Worm (Caenorhabditis elegans) whole organism, L4 larva: ENCODE results near the gene C01G12.16.

Experiments used
- D1046.2 ChIP-seq: fragments of 200-800 bp; sonication (Bioruptor generic); IDR thresholded peaks from 2 replicates; pipeline ENCODE4 v1.3.6; 2022; ENCODE audit warnings: missing genetic modification characterization, missing compliant biosample characterization
- F26F4.8 ChIP-seq: fragments of 200-800 bp; sonication (Bioruptor generic); conservative IDR thresholded peaks from 2 replicates; pipeline ENCODE4 v1.3.6; 2022; ENCODE audit warnings: missing genetic modification characterization, missing compliant biosample characterization
- F44E2.7 ChIP-seq: fragments of 200-800 bp; sonication (Bioruptor generic); IDR thresholded peaks from 2 replicates; pipeline ENCODE4 v2.1.2; 2022; ENCODE audit warnings: missing genetic modification characterization, missing compliant biosample characterization
- R02D3.7 ChIP-seq: fragments of 150-350 bp; sonication (generic microtip); optimal IDR thresholded peaks from 3 replicates; lab custom pipeline; 2014; ENCODE audit warnings: missing biosample characterization, missing genetic modification characterization
- T20F7.1 ChIP-seq: fragments of 200-800 bp; sonication (Bioruptor generic); optimal IDR thresholded peaks from 2 replicates; lab custom pipeline; 2018; ENCODE audit warnings: mild to moderate bottlenecking, missing genetic modification characterization, missing compliant biosample characterization
- T26A8.4 ChIP-seq: fragments of 200-800 bp; sonication (Bioruptor generic); IDR thresholded peaks from 2 replicates; pipeline ENCODE4 v1.3.6; 2022; ENCODE audit warnings: missing genetic modification characterization, missing compliant biosample characterization
- Y48G9A.11 ChIP-seq: fragments of 200-800 bp; sonication (Bioruptor generic); IDR thresholded peaks from 2 replicates; pipeline ENCODE4 v1.3.6; 2022; ENCODE audit warnings: missing genetic modification reagents, missing genetic modification characterization, missing compliant biosample characterization
- Y5F2A.4 ChIP-seq: fragments of 200-800 bp; sonication (Bioruptor generic); optimal IDR thresholded peaks from 2 replicates; lab custom pipeline; 2018; ENCODE audit warnings: mild to moderate bottlenecking, missing genetic modification characterization, missing compliant biosample characterization
- Y75B8A.6 ChIP-seq: fragments of 200-800 bp; sonication (Bioruptor generic); IDR thresholded peaks from 2 replicates; pipeline ENCODE4 v1.3.6; 2022; ENCODE audit warnings: missing genetic modification reagents, missing genetic modification characterization, missing compliant biosample characterization
- ZK546.5 ChIP-seq, 2 experiments: sonication (generic microtip); optimal IDR thresholded peaks; 2 replicates each; lab custom pipeline; 2017; ENCODE audit warnings: missing biosample characterization in 2 of 2, missing genetic modification characterization in 2 of 2
- aha-1 ChIP-seq: fragments of 150-350 bp; peaks from one replicate; lab custom pipeline; 2014; ENCODE audit warnings: missing biosample characterization, missing genetic modification characterization
- arid-1 ChIP-seq: fragments of 200-800 bp; sonication (Bioruptor generic); conservative IDR thresholded peaks from 2 replicates; pipeline ENCODE4 v1.3.6; 2022; ENCODE audit warnings: missing genetic modification reagents, missing genetic modification characterization, missing compliant biosample characterization
- ceh-20 ChIP-seq: fragments of 200-800 bp; sonication (Bioruptor generic); IDR thresholded peaks from 2 replicates; pipeline ENCODE4 v1.3.6; 2022; ENCODE audit warnings: missing genetic modification reagents, missing genetic modification characterization, missing compliant biosample characterization
- ceh-28 ChIP-seq: fragments of 150-350 bp; optimal IDR thresholded peaks from 2 replicates; lab custom pipeline; 2014; ENCODE audit warnings: missing biosample characterization, missing genetic modification reagents, missing genetic modification characterization
- ceh-62 ChIP-seq: sonication (generic microtip); optimal IDR thresholded peaks from 2 replicates; lab custom pipeline; 2017; ENCODE audit warnings: missing biosample characterization, missing genetic modification characterization
- ces-1 ChIP-seq: fragments of 150-350 bp; sonication (generic microtip); optimal IDR thresholded peaks from 4 replicates; lab custom pipeline; 2014; ENCODE audit warnings: missing biosample characterization, missing genetic modification reagents, missing genetic modification characterization
- daf-19 ChIP-seq: fragments of 200-800 bp; sonication (Bioruptor generic); conservative IDR thresholded peaks from 2 replicates; pipeline ENCODE4 v1.3.6; 2022; ENCODE audit warnings: missing genetic modification characterization, missing compliant biosample characterization
- daf-8 ChIP-seq: fragments of 200-800 bp; sonication (Bioruptor generic); IDR thresholded peaks from 2 replicates; pipeline ENCODE4 v1.3.6; 2022; ENCODE audit warnings: missing genetic modification characterization, missing compliant biosample characterization
- dmd-8 ChIP-seq: fragments of 200-800 bp; sonication (Bioruptor generic); IDR thresholded peaks from 2 replicates; pipeline ENCODE4 v1.3.6; 2022; ENCODE audit warnings: missing genetic modification characterization, missing compliant biosample characterization
- dmd-9 ChIP-seq: fragments of 200-800 bp; sonication (Bioruptor generic); IDR thresholded peaks from 2 replicates; pipeline ENCODE4 v1.3.6; 2022; ENCODE audit warnings: missing genetic modification reagents, missing genetic modification characterization, missing compliant biosample characterization
- egl-43 ChIP-seq: fragments of 200-800 bp; sonication (Bioruptor generic); IDR thresholded peaks from 2 replicates; pipeline ENCODE4 v1.3.6; 2022; ENCODE audit warnings: missing genetic modification reagents, missing genetic modification characterization, missing compliant biosample characterization
- hlh-11 ChIP-seq: fragments of 200-800 bp; sonication (Bioruptor generic); optimal IDR thresholded peaks from 2 replicates; lab custom pipeline; 2018; ENCODE audit warnings: mild to moderate bottlenecking, missing genetic modification characterization, missing compliant biosample characterization
- jun-1 ChIP-seq: fragments of 150-350 bp; optimal IDR thresholded peaks from 2 replicates; lab custom pipeline; 2014; ENCODE audit warnings: missing biosample characterization, missing genetic modification reagents, missing genetic modification characterization
- lim-7 ChIP-seq: fragments of 200-800 bp; sonication (Bioruptor generic); IDR thresholded peaks from 2 replicates; pipeline ENCODE4 v1.3.6; 2022; ENCODE audit warnings: missing genetic modification characterization, missing compliant biosample characterization
- lir-3 ChIP-seq: sonication (generic microtip); optimal IDR thresholded peaks from 2 replicates; lab custom pipeline; 2016; ENCODE audit warnings: mild to moderate bottlenecking, missing genetic modification characterization, missing compliant biosample characterization
- madf-9 ChIP-seq: fragments of 200-800 bp; sonication (Bioruptor generic); conservative IDR thresholded peaks from 2 replicates; pipeline ENCODE4 v1.3.6; 2022; ENCODE audit warnings: missing genetic modification reagents, missing genetic modification characterization, missing compliant biosample characterization
- mes-2 ChIP-seq: sonication (generic microtip); optimal IDR thresholded peaks from 2 replicates; lab custom pipeline; 2016; ENCODE audit warnings: missing genotype, mild to moderate bottlenecking, missing genetic modification characterization, missing compliant biosample characterization; ENCODE audit not compliant: poor library complexity, severe bottlenecking
- mxl-2 ChIP-seq: fragments of 200-800 bp; sonication (Bioruptor generic); conservative IDR thresholded peaks from 2 replicates; pipeline ENCODE4 v1.3.6; 2022; ENCODE audit warnings: missing genetic modification reagents, missing genetic modification characterization, missing compliant biosample characterization
- nhr-10 ChIP-seq: fragments of 150-350 bp; optimal IDR thresholded peaks from 2 replicates; lab custom pipeline; 2014; ENCODE audit warnings: missing biosample characterization, missing genetic modification characterization
- nhr-11 ChIP-seq: fragments of 150-350 bp; optimal IDR thresholded peaks from 2 replicates; lab custom pipeline; 2014; ENCODE audit warnings: missing biosample characterization, missing genetic modification characterization
- nhr-111 ChIP-seq: fragments of 200-800 bp; sonication (Bioruptor generic); optimal IDR thresholded peaks from 2 replicates; lab custom pipeline; 2018; ENCODE audit warnings: mild to moderate bottlenecking, missing genetic modification characterization, missing compliant biosample characterization
- nhr-237 ChIP-seq: sonication (generic microtip); optimal IDR thresholded peaks from 2 replicates; lab custom pipeline; 2017; ENCODE audit warnings: missing biosample characterization, missing genetic modification characterization
- nhr-41 ChIP-seq: fragments of 200-800 bp; sonication (Bioruptor generic); IDR thresholded peaks from 2 replicates; pipeline ENCODE4 v1.3.6; 2022; ENCODE audit warnings: missing genetic modification reagents, missing genetic modification characterization, missing compliant biosample characterization
- nhr-48 ChIP-seq: sonication (generic microtip); optimal IDR thresholded peaks from 2 replicates; lab custom pipeline; 2016; ENCODE audit warnings: mild to moderate bottlenecking, missing genetic modification characterization, missing compliant biosample characterization
- nhr-76 ChIP-seq: fragments of 150-350 bp; optimal IDR thresholded peaks from 2 replicates; lab custom pipeline; 2014; ENCODE audit warnings: missing biosample characterization, missing genetic modification characterization
- php-3 ChIP-seq: fragments of 200-800 bp; sonication (Bioruptor generic); IDR thresholded peaks from 2 replicates; pipeline ENCODE4 v1.3.6; 2022; ENCODE audit warnings: missing genetic modification reagents, missing genetic modification characterization, missing compliant biosample characterization
- pqm-1 ChIP-seq: sonication (generic microtip); optimal IDR thresholded peaks from 2 replicates; lab custom pipeline; 2017; ENCODE audit warnings: missing biosample characterization, missing genetic modification characterization
- saeg-2 ChIP-seq: fragments of 200-800 bp; sonication (Bioruptor generic); IDR thresholded peaks from 2 replicates; pipeline ENCODE4 v1.3.6; 2022; ENCODE audit warnings: missing genetic modification reagents, missing genetic modification characterization, missing compliant biosample characterization
- sdz-12 ChIP-seq: fragments of 200-800 bp; sonication (Bioruptor generic); optimal IDR thresholded peaks from 2 replicates; lab custom pipeline; 2018; ENCODE audit warnings: mild to moderate bottlenecking, missing genetic modification characterization, missing compliant biosample characterization
- snpc-4 ChIP-seq: fragments of 150-350 bp; optimal IDR thresholded peaks from 2 replicates; lab custom pipeline; 2014; ENCODE audit warnings: missing biosample characterization, missing genetic modification characterization
- tag-97 ChIP-seq: fragments of 200-800 bp; sonication (Bioruptor generic); IDR thresholded peaks from 2 replicates; pipeline ENCODE4 v1.3.6; 2022; ENCODE audit warnings: missing genetic modification characterization, missing compliant biosample characterization
- unc-130 ChIP-seq: sonication (generic microtip); optimal IDR thresholded peaks from 2 replicates; lab custom pipeline; 2016; ENCODE audit warnings: missing genetic modification reagents, missing genetic modification characterization, missing compliant biosample characterization
- unc-39 ChIP-seq: sonication (generic microtip); optimal IDR thresholded peaks from 2 replicates; lab custom pipeline; 2017; ENCODE audit warnings: missing biosample characterization, missing genetic modification characterization
- vab-7 ChIP-seq: fragments of 200-800 bp; sonication (Bioruptor generic); IDR thresholded peaks from 2 replicates; pipeline ENCODE4 v1.3.6; 2022; ENCODE audit warnings: missing genetic modification reagents, missing genetic modification characterization, missing compliant biosample characterization
- zag-1 ChIP-seq: fragments of 150-350 bp; optimal IDR thresholded peaks from 2 replicates; lab custom pipeline; 2014; ENCODE audit warnings: missing biosample characterization, missing genetic modification characterization
- zfp-2 ChIP-seq: sonication (generic microtip); optimal IDR thresholded peaks from 2 replicates; lab custom pipeline; 2016; ENCODE audit warnings: mild to moderate bottlenecking, missing genetic modification characterization, missing compliant biosample characterization
- zfp-3 ChIP-seq: fragments of 200-800 bp; sonication (Bioruptor generic); conservative IDR thresholded peaks from 2 replicates; pipeline ENCODE4 v1.3.6; 2022; ENCODE audit warnings: missing genetic modification reagents, missing genetic modification characterization, missing compliant biosample characterization
- zip-11 ChIP-seq: fragments of 200-800 bp; sonication (Bioruptor generic); IDR thresholded peaks from 2 replicates; pipeline ENCODE4 v1.3.6; 2022; ENCODE audit warnings: missing genetic modification characterization, missing compliant biosample characterization

C01G12.16 gene

DNA sequence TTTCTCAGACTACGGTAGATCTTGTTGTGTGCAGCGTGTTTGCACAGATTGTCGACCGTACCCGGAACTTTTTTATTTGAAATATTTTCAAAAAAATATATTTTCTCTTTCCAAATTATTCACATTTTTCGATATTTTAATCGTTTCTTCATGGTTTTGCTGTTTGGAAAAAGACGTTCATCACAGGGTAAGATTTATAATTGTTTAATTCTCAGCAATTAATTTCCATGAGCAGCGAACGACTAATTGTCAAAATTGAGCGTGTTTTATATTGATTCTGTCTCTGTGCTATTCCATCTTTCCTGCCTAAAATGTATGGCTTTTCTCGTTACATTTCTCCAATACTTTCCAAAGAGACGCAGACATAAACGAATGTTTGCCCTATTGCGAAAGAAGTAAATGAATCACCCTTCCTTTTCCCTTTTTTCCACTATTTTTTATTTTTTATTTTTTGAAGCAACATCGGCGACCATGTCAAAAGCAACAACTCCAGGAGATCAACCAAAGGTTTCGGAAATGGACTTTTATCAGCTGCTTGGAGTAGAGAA, 30.1 kb downstream of the C01G12.16 start, which contains the start of gene dnj-16 (continued):
- TF ChIP-seq saeg-2 (GFP tag; lab: Robert Waterston, UW) = no peak
- TF ChIP-seq daf-8 = no peak
- TF ChIP-seq nhr-48 (tag; lab: Kevin White, UChicago) = no peak
- TF ChIP-seq dmd-9 (GFP tag; lab: Robert Waterston, UW) = no peak
- TF ChIP-seq zfp-2 = no peak
- no peak for TF ChIP-seq T26A8.4 (GFP tag; lab: Robert Waterston, UW)
- peak; percentile 34 for TF ChIP-seq hlh-11 (tag; lab: Kevin White, UChicago)
- no peak for TF ChIP-seq Y75B8A.6 (GFP tag; lab: Robert Waterston, UW)
- no peak for TF ChIP-seq lir-3
- peak; percentile 68 for TF ChIP-seq mes-2
- TF ChIP-seq zip-11 = no peak
- TF ChIP-seq madf-9 (GFP tag; lab: Robert Waterston, UW) = 0 out of 2 replicates have a peak, but pooled peaks have one; percentile 24
- TF ChIP-seq, all 104 proteins: peak for 15

DNA sequence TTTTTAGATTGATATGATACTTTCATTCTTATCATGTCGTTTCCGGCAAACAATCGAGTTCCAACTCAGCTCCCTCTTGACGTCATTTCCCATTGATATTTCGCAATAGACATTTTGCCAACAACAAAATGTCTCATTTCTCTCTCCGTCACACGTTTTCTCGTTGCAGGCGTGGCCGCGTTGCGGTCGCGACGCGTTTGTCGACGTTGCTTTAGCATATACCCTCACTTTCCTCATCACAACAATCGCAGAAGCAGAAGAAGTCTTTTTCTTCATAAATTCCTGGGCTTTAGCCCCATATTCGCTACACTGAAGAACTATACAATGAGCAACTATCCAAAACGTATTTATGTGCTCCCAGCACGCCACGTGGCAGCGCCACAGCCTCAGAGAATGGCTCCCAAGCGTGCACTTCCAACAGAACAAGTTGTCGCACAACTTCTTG, 32.6 kb downstream of the C01G12.16 start, which contains the start of gene xbp-1:
Gene xbp-1 (plus strand): TSS at position 151 of the 445 bp plus-strand sequence.
- no peak for TF ChIP-seq D1046.2 (GFP tag; lab: Robert Waterston, UW)
- no peak for TF ChIP-seq ceh-28 (tag; lab: Kevin White, UChicago)
- TF ChIP-seq zfp-3 (GFP tag; lab: Robert Waterston, UW) = peak; percentile 84
- TF ChIP-seq R02D3.7 (tag; lab: Kevin White, UChicago) = no peak
- TF ChIP-seq jun-1 (tag; lab: Kevin White, UChicago) = peak; percentile 93
- TF ChIP-seq arid-1 (GFP tag; lab: Robert Waterston, UW) = no peak
- TF ChIP-seq pqm-1 (tag; lab: Kevin White, UChicago) = peak; percentile 95
- peak; percentile 88 for TF ChIP-seq T20F7.1 (GFP tag; lab: Kevin White, UChicago)
- TF ChIP-seq nhr-11 (tag; lab: Kevin White, UChicago) = peak; percentile 96
- peak; percentile 51; the same call in 1 of the 2 replicates for TF ChIP-seq Y75B8A.6 (GFP tag; lab: Robert Waterston, UW)
- no peak for TF ChIP-seq zag-1 (tag; lab: Kevin White, UChicago)
- peak; percentile 65 for TF ChIP-seq egl-43 (GFP tag; lab: Robert Waterston, UW)
- TF ChIP-seq lim-7 (GFP tag; lab: Robert Waterston, UW) = no peak
- peak; percentile 63; the same call in 1 of the 2 replicates for TF ChIP-seq dmd-9 (GFP tag; lab: Robert Waterston, UW)
- TF ChIP-seq mes-2 = peak; percentile 90
- peak; percentile 76 for TF ChIP-seq nhr-10 (tag; lab: Kevin White, UChicago)
- peak; percentile 98 for TF ChIP-seq hlh-11 (tag; lab: Kevin White, UChicago)
- no peak for TF ChIP-seq zip-11
- TF ChIP-seq daf-8 = no peak
- no peak for TF ChIP-seq unc-130 (GFP tag; lab: Kevin White, UChicago)
- peak; percentile 77 for TF ChIP-seq ceh-20 (GFP tag; lab: Robert Waterston, UW)
- no peak for TF ChIP-seq unc-39 (tag; lab: Kevin White, UChicago)
- no peak for TF ChIP-seq Y5F2A.4
- TF ChIP-seq dmd-8 = no peak
- no peak for TF ChIP-seq ceh-62 (tag; lab: Kevin White, UChicago)
- peak; percentile 99 for TF ChIP-seq aha-1 (tag; lab: Kevin White, UChicago)
- peak; percentile 49 for TF ChIP-seq zfp-2
- TF ChIP-seq nhr-76 (tag; lab: Kevin White, UChicago) = no peak
- peak; percentile 82 for TF ChIP-seq madf-9 (GFP tag; lab: Robert Waterston, UW)
- peak; percentile 45; the same call in 1 of the 2 replicates for TF ChIP-seq daf-19
- no peak for TF ChIP-seq ces-1 (GFP tag; lab: Kevin White, UChicago)
- TF ChIP-seq F44E2.7 (GFP tag; lab: Robert Waterston, UW) = no peak
- TF ChIP-seq Y48G9A.11 (GFP tag; lab: Robert Waterston, UW) = no peak
- peak; percentile 85 for TF ChIP-seq php-3 (GFP tag; lab: Robert Waterston, UW)
- no peak for TF ChIP-seq ZK546.5 (tag; optimal IDR thresholded peaks at IDR 0.05; lab: Kevin White, UChicago)
- no peak for TF ChIP-seq nhr-237 (tag; lab: Kevin White, UChicago)
- TF ChIP-seq vab-7 (GFP tag; lab: Robert Waterston, UW) = peak; percentile 71
- TF ChIP-seq mxl-2 (GFP tag; lab: Robert Waterston, UW) = 0 out of 2 replicates have a peak, but pooled peaks have one; percentile 17
- peak; percentile 79 for TF ChIP-seq nhr-41 (GFP tag; lab: Robert Waterston, UW)
- TF ChIP-seq nhr-48 (tag; lab: Kevin White, UChicago) = peak; percentile 82
- no peak for TF ChIP-seq snpc-4
- no peak for TF ChIP-seq F26F4.8 (GFP tag; lab: Robert Waterston, UW)
- TF ChIP-seq sdz-12 = peak; percentile 50
- no peak for TF ChIP-seq nhr-111 (GFP tag; lab: Kevin White, UChicago)
- no peak for TF ChIP-seq tag-97 (GFP tag; lab: Robert Waterston, UW)
